Fruit fly (Drosophila melanogaster) whole organism, prepupa: ENCODE measurements around the gene Smu1.
A peak's percentile ranks its signal among the peaks of the same experiment; 100 is the strongest.

Experiments used
- Blimp-1 ChIP-seq: fragments of 200-800 bp; sonication (Bioruptor generic); optimal IDR thresholded peaks from 3 replicates; lab custom pipeline; 2017; ENCODE audit warnings: missing biosample characterization, missing genetic modification characterization, mild to moderate bottlenecking, moderate library complexity, missing genetic modification reagents
- CG10669 ChIP-seq: fragments of 200-800 bp; sonication (Bioruptor generic); optimal IDR thresholded peaks from 3 replicates; lab custom pipeline; 2018; ENCODE audit warnings: missing biosample characterization, mild to moderate bottlenecking, missing genetic modification characterization, moderate library complexity
- CG11294 ChIP-seq: fragments of 200-800 bp; sonication (Bioruptor generic); IDR thresholded peaks from 2 replicates; pipeline ENCODE4 v1.3.6; 2022; ENCODE audit warnings: missing biosample characterization, missing genetic modification characterization
- CG11762 ChIP-seq: fragments of 200-800 bp; sonication (Bioruptor generic); optimal IDR thresholded peaks from 3 replicates; lab custom pipeline; 2016; ENCODE audit warnings: missing biosample characterization, missing genetic modification characterization; ENCODE audit not compliant: insufficient read depth
- CG11902 ChIP-seq: fragments of 200-800 bp; sonication (Bioruptor generic); optimal IDR thresholded peaks from 3 replicates; lab custom pipeline; 2016; ENCODE audit warnings: missing biosample characterization, missing genetic modification characterization
- CG15336 ChIP-seq: fragments of 200-800 bp; sonication (Bioruptor generic); IDR thresholded peaks from 2 replicates; pipeline ENCODE4 v1.3.6; 2022; ENCODE audit warnings: missing biosample characterization, missing genetic modification characterization
- CG16779 ChIP-seq: fragments of 200-800 bp; sonication (Bioruptor generic); optimal IDR thresholded peaks from 3 replicates; lab custom pipeline; 2017; ENCODE audit warnings: missing biosample characterization, mild to moderate bottlenecking, missing genetic modification characterization
- CG31627 ChIP-seq: fragments of 200-800 bp; sonication (Bioruptor generic); optimal IDR thresholded peaks from 3 replicates; lab custom pipeline; 2016; ENCODE audit warnings: missing biosample characterization, missing genetic modification characterization
- CG32006 ChIP-seq: fragments of 200-800 bp; sonication (Bioruptor generic); optimal IDR thresholded peaks from 3 replicates; lab custom pipeline; 2017; ENCODE audit warnings: missing biosample characterization, mild to moderate bottlenecking, missing genetic modification characterization
- CG4318 ChIP-seq: fragments of 200-800 bp; sonication (Bioruptor generic); optimal IDR thresholded peaks from 3 replicates; lab custom pipeline; 2017; ENCODE audit warnings: missing biosample characterization, mild to moderate bottlenecking, missing genetic modification characterization
- CG6163 ChIP-seq: fragments of 200-800 bp; sonication (Bioruptor generic); IDR thresholded peaks from 3 replicates; pipeline ENCODE4 v1.3.6; 2022; ENCODE audit warnings: missing biosample characterization, missing genetic modification characterization
- CG6792 ChIP-seq: fragments of 200-800 bp; sonication (Bioruptor generic); optimal IDR thresholded peaks from 3 replicates; lab custom pipeline; 2016; ENCODE audit warnings: missing biosample characterization, missing genetic modification characterization
- CG6808 ChIP-seq: fragments of 200-800 bp; sonication (Bioruptor generic); optimal IDR thresholded peaks from 3 replicates; lab custom pipeline; 2017; ENCODE audit warnings: missing biosample characterization, missing genetic modification characterization, mild to moderate bottlenecking, moderate library complexity, missing genetic modification reagents
- CG6854 ChIP-seq: fragments of 200-800 bp; sonication (Bioruptor generic); optimal IDR thresholded peaks from 2 replicates; lab custom pipeline; 2017; ENCODE audit warnings: missing biosample characterization, mild to moderate bottlenecking, missing genetic modification characterization
- CG7368 ChIP-seq: fragments of 200-800 bp; sonication (Bioruptor generic); optimal IDR thresholded peaks from 3 replicates; lab custom pipeline; 2016; ENCODE audit warnings: missing biosample characterization, missing genetic modification characterization
- CG8632 ChIP-seq: fragments of 200-800 bp; sonication (Bioruptor generic); optimal IDR thresholded peaks from 3 replicates; lab custom pipeline; 2016; ENCODE audit warnings: missing biosample characterization, missing genetic modification characterization
- CG9139 ChIP-seq: fragments of 200-800 bp; sonication (Bioruptor generic); optimal IDR thresholded peaks from 3 replicates; lab custom pipeline; 2017; ENCODE audit warnings: missing biosample characterization, mild to moderate bottlenecking, missing genetic modification characterization
- Eip75B ChIP-seq: fragments of 200-800 bp; sonication (Bioruptor generic); optimal IDR thresholded peaks from 3 replicates; lab custom pipeline; 2016; ENCODE audit warnings: missing biosample characterization, missing genetic modification characterization
- Eip78C ChIP-seq: fragments of 200-800 bp; sonication (Bioruptor generic); peaks from one replicate; lab custom pipeline; 2016; ENCODE audit warnings: missing biosample characterization, missing genetic modification characterization
- Ets21C ChIP-seq: fragments of 200-800 bp; sonication (Bioruptor generic); optimal IDR thresholded peaks from 3 replicates; lab custom pipeline; 2016; ENCODE audit warnings: missing biosample characterization, missing genetic modification characterization
- Hr39 ChIP-seq: fragments of 200-800 bp; sonication (Bioruptor generic); optimal IDR thresholded peaks from 2 replicates; lab custom pipeline; 2016; ENCODE audit warnings: missing biosample characterization, missing genetic modification characterization
- Hr4 ChIP-seq: fragments of 200-800 bp; sonication (Bioruptor generic); optimal IDR thresholded peaks from 3 replicates; lab custom pipeline; 2016; ENCODE audit warnings: missing biosample characterization, missing genetic modification characterization
- Lpt ChIP-seq: fragments of 200-800 bp; sonication (Bioruptor generic); optimal IDR thresholded peaks from 3 replicates; lab custom pipeline; 2016; ENCODE audit warnings: missing biosample characterization, missing genetic modification characterization
- OdsH ChIP-seq: fragments of 200-800 bp; sonication (Bioruptor generic); optimal IDR thresholded peaks from 3 replicates; lab custom pipeline; 2016; ENCODE audit warnings: missing biosample characterization, missing genetic modification characterization
- Sox102F ChIP-seq: fragments of 200-800 bp; sonication (Bioruptor generic); optimal IDR thresholded peaks from 2 replicates; lab custom pipeline; 2016; ENCODE audit warnings: missing biosample characterization, mild to moderate bottlenecking, missing genetic modification characterization
- Sox14 ChIP-seq: fragments of 200-800 bp; sonication (Bioruptor generic); optimal IDR thresholded peaks from 3 replicates; lab custom pipeline; 2016; ENCODE audit warnings: missing biosample characterization, missing genetic modification characterization
- Sox15 ChIP-seq: fragments of 200-800 bp; sonication (Bioruptor generic); optimal IDR thresholded peaks from 3 replicates; lab custom pipeline; 2016; ENCODE audit warnings: missing biosample characterization, missing genetic modification characterization
- achi ChIP-seq: fragments of 200-800 bp; sonication (Bioruptor generic); optimal IDR thresholded peaks from 3 replicates; lab custom pipeline; 2016; ENCODE audit warnings: missing biosample characterization, missing genetic modification characterization
- cyc ChIP-seq: fragments of 200-800 bp; sonication (Bioruptor generic); optimal IDR thresholded peaks from 3 replicates; lab custom pipeline; 2016; ENCODE audit warnings: missing biosample characterization, missing genetic modification characterization
- dac ChIP-seq: fragments of 200-800 bp; sonication (Bioruptor generic); optimal IDR thresholded peaks from 2 replicates; lab custom pipeline; 2017; ENCODE audit warnings: missing biosample characterization, mild to moderate bottlenecking, missing genetic modification characterization
- dsx ChIP-seq: fragments of 200-800 bp; optimal IDR thresholded peaks from 3 replicates; lab custom pipeline; 2019; ENCODE audit warnings: missing biosample characterization, mild to moderate bottlenecking, missing genetic modification characterization, moderate library complexity; ENCODE audit not compliant: poor library complexity, severe bottlenecking
- eg ChIP-seq: fragments of 200-800 bp; sonication (Bioruptor generic); IDR thresholded peaks from 3 replicates; pipeline ENCODE4 v1.3.6; 2022; ENCODE audit warnings: missing biosample characterization, missing genetic modification characterization
- esn ChIP-seq: fragments of 200-800 bp; sonication (Bioruptor generic); optimal IDR thresholded peaks from 2 replicates; lab custom pipeline; 2016; ENCODE audit warnings: missing biosample characterization, mild to moderate bottlenecking, missing genetic modification characterization, moderate library complexity
- fd59A ChIP-seq: fragments of 200-800 bp; sonication (Bioruptor generic); optimal IDR thresholded peaks from 2 replicates; lab custom pipeline; 2017; ENCODE audit warnings: missing biosample characterization, mild to moderate bottlenecking, missing genetic modification characterization, missing genetic modification reagents
- fd85E ChIP-seq: fragments of 200-800 bp; sonication (Bioruptor generic); optimal IDR thresholded peaks from 3 replicates; lab custom pipeline; 2016; ENCODE audit warnings: missing biosample characterization, missing genetic modification characterization
- fkh ChIP-seq: fragments of 200-800 bp; sonication (Bioruptor generic); optimal IDR thresholded peaks from 3 replicates; lab custom pipeline; 2017; ENCODE audit warnings: missing biosample characterization, mild to moderate bottlenecking, missing genetic modification characterization, moderate library complexity
- lz ChIP-seq: fragments of 200-800 bp; sonication (Bioruptor generic); optimal IDR thresholded peaks from 3 replicates; lab custom pipeline; 2016; ENCODE audit warnings: missing biosample characterization, missing genetic modification characterization
- pdm3 ChIP-seq: fragments of 200-800 bp; sonication (Bioruptor generic); optimal IDR thresholded peaks from 3 replicates; lab custom pipeline; 2016; ENCODE audit warnings: missing biosample characterization, missing genetic modification characterization
- salr ChIP-seq, 2 experiments: fragments of 200-800 bp; sonication (Bioruptor generic); optimal IDR thresholded peaks; 3 replicates each; lab custom pipeline; 2016 to 2018; ENCODE audit warnings: missing biosample characterization in 2 of 2, missing genetic modification characterization in 2 of 2, mild to moderate bottlenecking in 1 of 2
- spab ChIP-seq: fragments of 200-800 bp; sonication (Bioruptor generic); optimal IDR thresholded peaks from 2 replicates; lab custom pipeline; 2017; ENCODE audit warnings: missing biosample characterization, mild to moderate bottlenecking, missing genetic modification characterization, missing genetic modification reagents
- ss ChIP-seq, 2 experiments: fragments of 200-800 bp; sonication (Bioruptor generic); optimal IDR thresholded peaks; 2 replicates in 1 of 2; 3 replicates in 1 of 2; lab custom pipeline; 2017 to 2018; ENCODE audit warnings: mild to moderate bottlenecking in 2 of 2, missing biosample characterization in 2 of 2, missing genetic modification characterization in 2 of 2, moderate library complexity in 1 of 2
- svp ChIP-seq: fragments of 200-800 bp; sonication (Bioruptor generic); peaks from one replicate; lab custom pipeline; 2016; ENCODE audit warnings: missing biosample characterization, missing genetic modification characterization
- vri ChIP-seq: fragments of 200-800 bp; sonication (Bioruptor generic); optimal IDR thresholded peaks from 3 replicates; lab custom pipeline; 2016; ENCODE audit warnings: missing biosample characterization, mild to moderate bottlenecking, missing genetic modification characterization

The Smu1 gene

DNA sequence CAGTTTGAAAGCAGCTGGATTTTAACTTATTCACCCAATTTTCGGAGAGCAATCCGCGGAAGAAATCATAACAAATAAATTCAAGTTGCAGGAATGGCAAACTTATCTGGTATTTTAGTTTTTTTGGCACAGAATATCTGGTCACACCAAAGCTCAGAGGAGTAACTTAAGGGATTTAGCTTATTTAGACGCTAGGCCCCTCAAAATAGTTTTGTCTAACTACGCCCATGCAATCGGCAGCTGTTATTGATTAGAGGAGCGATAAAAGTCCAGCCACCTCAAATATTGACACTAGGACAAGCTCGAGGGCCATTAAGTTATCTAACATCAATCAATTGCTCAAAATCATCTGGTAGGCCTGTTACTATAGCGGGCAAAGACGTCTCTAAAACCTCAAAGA, 47.6 kb upstream of the Smu1 start, which contains the start of the genes GatA and P5cr (continued):
- TF ChIP-seq salr (GFP tag; optimal IDR thresholded peaks at IDR 0.05; lab: Kevin White, UChicago) (peak in 1 of 2 experiments; percentile 67), vri (GFP tag; lab: Kevin White, UChicago) (peak; percentile 86), esn (GFP tag; lab: Kevin White, UChicago) (peak; percentile 84), achi (peak; percentile 82), eg (GFP tag; lab: Robert Waterston, UW) (peak; percentile 93), CG15336 (GFP tag; lab: Robert Waterston, UW) (peak; percentile 67), CG11902 (GFP tag; lab: Kevin White, UChicago) (peak; percentile 50), CG6854 (GFP tag; lab: Kevin White, UChicago) (peak; percentile 55), CG6808 (GFP tag; lab: Kevin White, UChicago) (no peak), Lpt (GFP tag; lab: Kevin White, UChicago) (peak; percentile 75), CG6163 (GFP tag; lab: Robert Waterston, UW) (peak; percentile 92), CG4318 (GFP tag; lab: Kevin White, UChicago) (no peak), CG32006 (GFP tag; lab: Kevin White, UChicago) (peak; percentile 79), svp (GFP tag; lab: Kevin White, UChicago) (no peak), spab (GFP tag; lab: Kevin White, UChicago) (no peak), Blimp-1 (GFP tag; lab: Kevin White, UChicago) (no peak), CG8632 (GFP tag; lab: Kevin White, UChicago) (peak; percentile 51), Sox15 (GFP tag; lab: Kevin White, UChicago) (peak; percentile 62), CG16779 (tag; lab: Kevin White, UChicago) (no peak), CG7368 (GFP tag; lab: Kevin White, UChicago) (peak; percentile 77), dac (peak; percentile 72), CG11762 (GFP tag; lab: Kevin White, UChicago) (peak; percentile 66)

DNA sequence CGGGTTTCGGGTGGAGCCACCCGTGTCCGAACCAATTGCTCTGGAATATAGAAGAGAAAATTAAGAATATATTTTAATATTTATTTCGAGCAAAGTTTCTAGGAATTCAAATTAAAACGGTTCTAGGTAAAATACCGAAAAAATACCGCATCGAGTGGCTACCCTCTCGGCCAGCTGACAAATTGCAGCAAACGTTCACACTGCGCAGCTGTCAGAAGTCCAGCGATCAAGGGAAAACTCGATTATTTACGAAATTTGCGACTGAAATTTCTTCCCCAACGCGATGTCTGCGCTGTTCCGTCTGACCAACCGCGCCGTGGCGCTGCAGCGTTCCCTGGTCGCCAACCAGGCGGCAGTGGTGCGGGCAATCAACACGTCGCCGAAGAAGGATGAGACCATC, 46.0 kb upstream of the Smu1 start, which contains the start of gene NP15.6:
Gene NP15.6 (plus strand): TSS at position 204 of the 400 bp plus-strand sequence.
- TF ChIP-seq OdsH (GFP tag; lab: Kevin White, UChicago) (no peak), achi (peak; percentile 99)
- TF ChIP-seq, all 60 proteins: peak for 1

DNA sequence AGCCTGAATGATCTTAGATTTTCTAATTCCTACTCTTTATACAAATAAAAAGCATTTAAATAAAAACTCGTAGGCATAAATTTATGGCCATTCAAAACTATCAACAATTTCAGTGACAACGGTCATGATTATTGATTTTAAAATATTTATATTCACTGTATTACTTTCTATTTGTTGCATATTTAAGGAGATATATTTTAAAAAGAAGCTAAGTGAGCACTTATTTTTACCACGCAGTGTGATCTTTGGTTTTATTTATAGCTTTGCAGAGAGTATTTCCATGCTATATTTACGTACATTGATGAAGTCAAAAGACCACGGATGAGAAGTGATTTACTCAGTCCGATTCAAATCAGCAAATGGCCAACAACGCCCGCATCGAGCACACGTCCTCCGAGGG, 43.6 kb upstream of the Smu1 start, which contains the start of gene CG14285:
Gene CG14285 (plus strand): TSS at position 339 of the 400 bp plus-strand sequence.
- TF ChIP-seq CG4318 (GFP tag; lab: Kevin White, UChicago) (no peak), Sox14 (GFP tag; lab: Kevin White, UChicago) (no peak)

DNA sequence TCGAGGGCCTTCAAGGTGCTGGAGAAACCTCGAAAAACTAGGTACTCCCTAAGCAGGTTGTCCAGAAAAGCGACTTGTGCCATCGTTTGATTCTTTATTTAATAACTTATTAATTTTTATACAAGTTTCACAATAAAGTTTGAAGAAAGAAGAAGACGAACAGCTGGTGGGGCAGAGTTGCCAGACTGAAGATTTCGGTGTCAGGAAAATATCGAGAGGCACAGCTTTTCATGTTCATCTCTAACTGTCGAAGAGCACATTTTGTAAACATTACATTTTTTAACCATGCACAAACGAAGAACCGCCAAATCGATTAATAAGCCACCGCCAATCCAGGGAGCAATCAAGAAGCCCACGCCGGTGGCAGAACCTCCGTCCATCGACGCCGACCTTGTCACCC, 42.7 kb upstream of the Smu1 start, which contains the start of the genes CG6005 and CG14286:
Gene CG6005 (minus strand): TSS at position 169 of the 400 bp plus-strand sequence.
Gene CG14286 (plus strand): TSS at position 231 of the 400 bp plus-strand sequence.
- TF ChIP-seq CG6792 (GFP tag; lab: Kevin White, UChicago) (peak; percentile 14), svp (GFP tag; lab: Kevin White, UChicago) (no peak), CG11294 (GFP tag; lab: Robert Waterston, UW) (peak; percentile 9; the same call in 1 of the 2 replicates), Sox15 (GFP tag; lab: Kevin White, UChicago) (peak; percentile 5), fd85E (no peak), Lpt (GFP tag; lab: Kevin White, UChicago) (no peak), pdm3 (GFP tag; lab: Kevin White, UChicago) (peak; percentile 59), Hr39 (GFP tag; lab: Kevin White, UChicago) (peak; percentile 62), ss (GFP tag; optimal IDR thresholded peaks at IDR 0.05; lab: Kevin White, UChicago) (no peak), dsx (GFP tag; lab: Kevin White, UChicago) (no peak), eg (GFP tag; lab: Robert Waterston, UW) (peak; percentile 39; the same call in 1 of the 3 replicates), esn (GFP tag; lab: Kevin White, UChicago) (peak; percentile 66), CG31627 (peak; percentile 63), spab (GFP tag; lab: Kevin White, UChicago) (no peak), lz (peak; percentile 42), Hr4 (GFP tag; lab: Kevin White, UChicago) (peak; percentile 43), Sox14 (GFP tag; lab: Kevin White, UChicago) (peak; percentile 68), cyc (GFP tag; lab: Kevin White, UChicago) (peak; percentile 4), Ets21C (GFP tag; lab: Kevin White, UChicago) (no peak), Eip78C (peak; percentile 65), fkh (GFP tag; lab: Kevin White, UChicago) (peak; percentile 66), Eip75B (GFP tag; lab: Kevin White, UChicago) (no peak), CG10669 (GFP tag; lab: Kevin White, UChicago) (no peak), vri (GFP tag; lab: Kevin White, UChicago) (peak; percentile 13), CG9139 (no peak), achi (peak; percentile 72), CG15336 (GFP tag; lab: Robert Waterston, UW) (no peak), fd59A (GFP tag; lab: Kevin White, UChicago) (no peak), Sox102F (no peak)
